Worm (Caenorhabditis elegans) whole organism, mixed stage, embryonic: ENCODE measurements around the gene srz-32.
"Not testable (repeated sequence)": the region's sequence is repeated elsewhere in the genome, so short reads cannot be mapped to it uniquely, and the experiment has no call there.

Experiments
- bed-3 ChIP-seq: fragments of 200-800 bp; sonication (Bioruptor generic); optimal IDR thresholded peaks from 3 replicates; lab custom pipeline; 2018; ENCODE audit warnings: mild to moderate bottlenecking, missing genetic modification characterization, moderate library complexity, missing compliant biosample characterization
- blmp-1 ChIP-seq: fragments of 150-350 bp; optimal IDR thresholded peaks from 2 replicates; lab custom pipeline; 2014; ENCODE audit warnings: missing biosample characterization, missing genetic modification characterization
- ceh-39 ChIP-seq: fragments of 150-350 bp; optimal IDR thresholded peaks from 2 replicates; lab custom pipeline; 2014; ENCODE audit warnings: missing biosample characterization, missing genetic modification characterization
- ceh-43 ChIP-seq: fragments of 200-800 bp; sonication (Bioruptor generic); optimal IDR thresholded peaks from 2 replicates; lab custom pipeline; 2018; ENCODE audit warnings: mild to moderate bottlenecking, missing genetic modification characterization, moderate library complexity, missing compliant biosample characterization
- ceh-83 ChIP-seq: fragments of 200-800 bp; sonication (Bioruptor generic); optimal IDR thresholded peaks from 2 replicates; lab custom pipeline; 2018; ENCODE audit warnings: mild to moderate bottlenecking, missing genetic modification characterization, missing compliant biosample characterization
- cnd-1 ChIP-seq: fragments of 200-800 bp; sonication (Bioruptor generic); optimal IDR thresholded peaks from 2 replicates; lab custom pipeline; 2018; ENCODE audit warnings: mild to moderate bottlenecking, missing genetic modification characterization, missing compliant biosample characterization
- drap-1 ChIP-seq: fragments of 200-800 bp; sonication (Bioruptor generic); optimal IDR thresholded peaks from 3 replicates; lab custom pipeline; 2018; ENCODE audit warnings: mild to moderate bottlenecking, missing genetic modification characterization, missing compliant biosample characterization
- elt-1 ChIP-seq: sonication (generic microtip); optimal IDR thresholded peaks from 2 replicates; lab custom pipeline; 2017; ENCODE audit warnings: missing genetic modification characterization, mild to moderate bottlenecking, missing compliant biosample characterization, antibody characterized with exemption, moderate library complexity, borderline replicate concordance; ENCODE audit not compliant: insufficient read depth
- elt-3 ChIP-seq: fragments of 150-350 bp; optimal IDR thresholded peaks from 2 replicates; lab custom pipeline; 2014; ENCODE audit warnings: missing biosample characterization, missing genetic modification characterization
- ham-2 ChIP-seq: fragments of 200-800 bp; sonication (Bioruptor generic); optimal IDR thresholded peaks from 2 replicates; lab custom pipeline; 2018; ENCODE audit warnings: mild to moderate bottlenecking, missing genetic modification characterization, missing compliant biosample characterization
- hlh-1 ChIP-seq: fragments of 150-350 bp; optimal IDR thresholded peaks from 2 replicates; lab custom pipeline; 2014; ENCODE audit warnings: missing biosample characterization, missing genetic modification reagents, missing genetic modification characterization
- lin-13 ChIP-seq: fragments of 150-350 bp; optimal IDR thresholded peaks from 2 replicates; lab custom pipeline; 2014; ENCODE audit warnings: missing biosample characterization, missing genetic modification characterization
- lsy-2 ChIP-seq: fragments of 150-350 bp; optimal IDR thresholded peaks from 2 replicates; lab custom pipeline; 2014; ENCODE audit warnings: missing biosample characterization, missing genetic modification characterization
- mab-5 ChIP-seq: fragments of 150-350 bp; optimal IDR thresholded peaks from 2 replicates; lab custom pipeline; 2014; ENCODE audit warnings: missing biosample characterization, missing genetic modification characterization
- mls-2 ChIP-seq: sonication (generic microtip); optimal IDR thresholded peaks from 2 replicates; lab custom pipeline; 2016; ENCODE audit warnings: mild to moderate bottlenecking, missing genetic modification characterization, moderate library complexity, missing compliant biosample characterization
- nhr-2 ChIP-seq: fragments of 150-350 bp; optimal IDR thresholded peaks from 2 replicates; lab custom pipeline; 2014; ENCODE audit warnings: missing biosample characterization, missing genetic modification characterization
- nhr-237 ChIP-seq: fragments of 150-350 bp; optimal IDR thresholded peaks from 2 replicates; lab custom pipeline; 2014; ENCODE audit warnings: missing biosample characterization, missing genetic modification characterization
- nhr-28 ChIP-seq: fragments of 150-350 bp; optimal IDR thresholded peaks from 2 replicates; lab custom pipeline; 2014; ENCODE audit warnings: missing biosample characterization, missing genetic modification characterization
- nhr-76 ChIP-seq: sonication (generic microtip); optimal IDR thresholded peaks from 2 replicates; lab custom pipeline; 2017; ENCODE audit warnings: missing biosample characterization, missing genetic modification characterization
- pha-4 ChIP-seq: fragments of 150-350 bp; optimal IDR thresholded peaks from 2 replicates; lab custom pipeline; 2018; ENCODE audit warnings: missing biosample characterization, missing genetic modification reagents, missing genetic modification characterization
- snpc-4 ChIP-seq: fragments of 150-350 bp; optimal IDR thresholded peaks from 2 replicates; lab custom pipeline; 2014; ENCODE audit warnings: missing biosample characterization, missing genetic modification characterization
- sptf-1 ChIP-seq: sonication (generic microtip); optimal IDR thresholded peaks from 2 replicates; lab custom pipeline; 2017; ENCODE audit warnings: mild to moderate bottlenecking, missing genetic modification characterization, moderate library complexity, missing compliant biosample characterization
- unc-120 ChIP-seq: sonication (generic microtip); optimal IDR thresholded peaks from 2 replicates; lab custom pipeline; 2017; ENCODE audit warnings: missing genetic modification characterization, missing compliant biosample characterization; ENCODE audit not compliant: poor library complexity, severe bottlenecking
- unc-39 ChIP-seq: fragments of 150-350 bp; optimal IDR thresholded peaks from 2 replicates; lab custom pipeline; 2014; ENCODE audit warnings: missing biosample characterization, missing genetic modification characterization
- unc-62 ChIP-seq: fragments of 150-350 bp; optimal IDR thresholded peaks from 2 replicates; lab custom pipeline; 2014; ENCODE audit warnings: missing biosample characterization, missing genetic modification reagents, missing genetic modification characterization
- zip-8 ChIP-seq: fragments of 150-350 bp; optimal IDR thresholded peaks from 2 replicates; lab custom pipeline; 2014; ENCODE audit warnings: missing biosample characterization, missing genetic modification characterization
- ztf-11 ChIP-seq: fragments of 150-350 bp; optimal IDR thresholded peaks from 2 replicates; lab custom pipeline; 2014; ENCODE audit warnings: missing biosample characterization, missing genetic modification characterization

srz-32 gene

DNA sequence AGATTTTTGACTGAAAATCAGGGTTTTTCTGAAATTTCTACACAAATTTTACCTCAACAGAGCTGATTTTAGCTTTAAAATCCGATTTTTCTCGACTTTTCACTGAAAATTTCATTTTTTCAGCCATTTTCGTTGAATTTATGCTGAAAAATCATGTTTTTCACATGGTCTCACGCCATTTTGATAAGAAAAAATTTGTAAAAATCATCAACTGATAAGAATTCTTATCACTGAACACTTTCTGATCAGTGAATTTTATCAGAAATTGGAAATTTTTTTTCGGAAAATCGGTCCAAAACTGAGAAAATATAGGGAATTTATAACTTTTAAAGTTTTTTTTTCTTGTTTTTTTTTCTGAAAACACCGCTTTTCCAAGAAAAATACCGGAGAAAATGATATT lies 35.2 kb upstream of the srz-32 start:
- TF ChIP-seq sptf-1 (tag; lab: Kevin White, UChicago): no peak

DNA sequence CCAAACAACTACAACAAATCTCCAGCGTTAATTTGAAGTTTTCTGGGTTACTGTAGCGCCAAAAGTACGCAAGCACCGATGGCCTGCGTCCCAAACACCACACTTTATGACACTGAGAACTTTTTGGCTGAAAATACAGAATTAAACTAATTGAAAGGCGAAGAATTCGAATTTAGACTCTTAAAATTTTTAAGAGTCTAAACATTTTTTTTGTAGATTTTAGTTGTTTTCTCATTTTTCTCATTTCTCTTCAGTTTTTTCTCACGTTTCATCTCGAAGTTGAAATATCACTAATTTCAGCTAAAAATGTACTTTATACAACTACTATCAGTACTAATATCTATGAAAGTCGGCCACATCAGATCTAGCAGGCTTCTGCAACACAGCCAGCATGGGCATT lies 20.7 kb upstream of the srz-32 start, which contains the start of gene lgc-9:
Gene lgc-9 (plus strand): TSS at position 301 of the 400 bp plus-strand sequence.
- no peak for TF ChIP-seq nhr-76 (tag; lab: Kevin White, UChicago)
- no peak for TF ChIP-seq ceh-83
- TF ChIP-seq ceh-43 (GFP tag; lab: Kevin White, UChicago): no peak
- no peak for TF ChIP-seq nhr-28 (tag; lab: Kevin White, UChicago)
- TF ChIP-seq zip-8 (tag; lab: Kevin White, UChicago): no peak
- no peak for TF ChIP-seq lsy-2 (tag; lab: Kevin White, UChicago)

DNA sequence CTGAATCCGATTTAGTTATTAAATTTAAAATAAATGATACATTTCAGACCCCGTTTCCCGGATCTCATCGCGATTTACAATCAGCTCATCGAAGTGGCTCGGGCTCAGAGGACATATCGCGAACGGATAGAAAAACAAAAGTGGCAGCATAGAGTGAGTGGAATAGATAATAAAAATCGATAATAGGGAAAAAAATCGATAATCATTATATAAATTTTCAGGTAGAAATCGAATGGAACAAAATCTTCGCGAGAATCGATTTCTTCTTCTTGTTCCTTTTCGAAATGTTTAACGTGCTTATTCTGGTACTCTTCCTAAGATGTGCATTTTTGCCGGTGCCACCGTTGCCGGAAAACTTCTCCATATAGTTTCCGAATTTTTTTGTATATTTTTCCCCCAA lies 17.4 kb upstream of the srz-32 start:
- TF ChIP-seq unc-39 (no peak), lin-13 (tag; lab: Kevin White, UChicago) (no peak), ceh-43 (GFP tag; lab: Kevin White, UChicago) (no peak), nhr-76 (tag; lab: Kevin White, UChicago) (no peak), snpc-4 (tag; lab: Kevin White, UChicago) (no peak), nhr-28 (tag; lab: Kevin White, UChicago) (no peak), unc-62 (GFP tag; lab: Kevin White, UChicago) (no peak), bed-3 (GFP tag; lab: Kevin White, UChicago) (no peak), unc-120 (tag; lab: Kevin White, UChicago) (no peak), mls-2 (tag; lab: Kevin White, UChicago) (no peak), blmp-1 (tag; lab: Kevin White, UChicago) (no peak), zip-8 (tag; lab: Kevin White, UChicago) (no peak), ham-2 (GFP tag; lab: Kevin White, UChicago) (no peak)

DNA sequence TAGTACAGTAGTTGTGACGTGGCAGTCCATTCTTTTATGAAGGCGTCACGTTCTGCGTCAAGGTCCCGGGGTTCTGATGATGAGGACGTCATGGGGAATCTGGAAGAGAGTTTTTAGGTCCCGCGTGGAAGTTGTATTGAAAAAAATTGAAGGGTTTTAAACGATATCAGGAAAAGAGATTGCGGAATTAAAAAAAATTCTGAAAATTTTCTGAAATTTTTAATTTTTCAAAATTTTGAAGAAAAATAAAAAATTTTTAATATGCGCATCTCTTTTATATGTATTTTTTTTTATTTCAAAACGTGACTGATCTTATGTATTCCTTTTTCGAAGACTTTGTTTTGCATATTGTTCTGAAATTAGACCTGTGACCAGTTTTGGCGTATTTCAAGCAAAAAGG lies 13.6 kb upstream of the srz-32 start, which contains the start of gene C04C3.6:
Gene C04C3.6 (minus strand): TSS at position 101 of the 400 bp plus-strand sequence.
- TF ChIP-seq ceh-83 (no peak), nhr-2 (no peak), ceh-43 (GFP tag; lab: Kevin White, UChicago) (no peak), mab-5 (tag; lab: Kevin White, UChicago) (no peak), ceh-39 (tag; lab: Kevin White, UChicago) (no peak), pha-4 (tag; lab: Kevin White, UChicago) (no peak)
- TF ChIP-seq, all 35 proteins: peak for 0

DNA sequence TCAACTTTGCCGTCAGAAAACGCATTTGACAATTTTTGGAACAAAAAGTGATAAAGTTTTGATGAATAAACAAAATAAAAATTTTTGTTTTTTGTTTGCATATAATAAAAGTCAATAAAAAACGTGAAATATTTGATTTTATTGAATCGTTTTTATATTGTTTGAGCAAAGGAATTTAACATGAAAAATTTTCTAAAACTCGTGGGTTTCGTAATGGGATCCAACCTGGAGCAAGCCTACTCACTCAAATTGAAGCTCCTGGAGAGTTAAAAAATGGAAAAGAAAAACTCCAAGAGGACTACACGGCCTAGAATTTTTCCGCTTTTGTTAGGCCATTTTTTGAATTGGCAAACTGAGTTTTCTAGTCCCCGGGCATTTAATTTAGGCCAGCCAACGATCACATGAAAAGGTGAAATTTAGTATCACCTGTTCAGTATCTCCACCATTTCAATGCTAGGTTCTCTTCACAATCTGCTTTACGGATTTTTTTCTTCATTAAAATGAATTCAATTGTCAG lies 7.6 kb upstream of the srz-32 start, which contains the start of the genes C04C3.9 and srz-60:
Gene C04C3.9 (minus strand): TSS at position 101 of the 517 bp plus-strand sequence.
Gene srz-60 (plus strand): TSS at position 467 of the 517 bp plus-strand sequence.
- TF ChIP-seq lin-13 (tag; lab: Kevin White, UChicago) (no peak), unc-62 (GFP tag; lab: Kevin White, UChicago) (no peak), cnd-1 (no peak), nhr-28 (tag; lab: Kevin White, UChicago) (no peak), nhr-237 (tag; lab: Kevin White, UChicago) (no peak), ham-2 (GFP tag; lab: Kevin White, UChicago) (no peak), hlh-1 (tag; lab: Kevin White, UChicago) (no peak), unc-39 (no peak), elt-1 (tag; lab: Kevin White, UChicago) (no peak), nhr-2 (no peak), elt-3 (tag; lab: Kevin White, UChicago) (no peak), pha-4 (tag; lab: Kevin White, UChicago) (no peak), unc-120 (tag; lab: Kevin White, UChicago) (no peak)

ce11 chrIV:3433387-3433786 lies 2.7 kb upstream of the srz-32 start, which contains the start of gene C04C3.7:
C04C3.7 (minus strand) TSS chrIV:3433487.
- TF ChIP-seq drap-1; unc-120 (tag; lab: Kevin White, UChicago); nhr-237 (tag; lab: Kevin White, UChicago): not testable (repeated sequence)

ce11 chrIV:3438022-3438421 lies 1.9 kb downstream of the srz-32 start, which contains the start of gene grd-13:
grd-13 (plus strand) TSS chrIV:3438312.
- TF ChIP-seq sptf-1 (tag; lab: Kevin White, UChicago): no peak
- no peak for TF ChIP-seq ceh-83
- TF ChIP-seq ceh-39 (tag; lab: Kevin White, UChicago): no peak
- no peak for TF ChIP-seq unc-62 (GFP tag; lab: Kevin White, UChicago)
- TF ChIP-seq elt-1 (tag; lab: Kevin White, UChicago): no peak
- TF ChIP-seq unc-120 (tag; lab: Kevin White, UChicago): no peak
- no peak for TF ChIP-seq ztf-11 (tag; lab: Kevin White, UChicago)
